Worm (Caenorhabditis elegans): Measurements from ENCODE around the gene dmsr-15.
A peak's percentile ranks its signal among the peaks of the same experiment; 100 is the strongest.

The dmsr-15 gene

ce11 chrV:6796894-6797293 is 31.8 kb downstream of the dmsr-15 start:
- TF ChIP-seq ceh-31 (tag; optimal IDR thresholded peaks at IDR 0.05) (peak; percentile 52), ets-4 (tag; optimal IDR thresholded peaks at IDR 0.05) (no peak), nfya-1 (tag; optimal IDR thresholded peaks at IDR 0.05) (peak; percentile 22), ceh-19 (GFP tag; optimal IDR thresholded peaks at IDR 0.05) (peak; percentile 12), pha-2 (tag; optimal IDR thresholded peaks at IDR 0.05) (peak; percentile 28)

ce11 chrV:6796264-6796663 is 32.4 kb downstream of the dmsr-15 start:
- TF ChIP-seq pha-2 (tag; optimal IDR thresholded peaks at IDR 0.05): no peak
- no peak for TF ChIP-seq tbx-2 (tag; optimal IDR thresholded peaks at IDR 0.05)
- no peak for TF ChIP-seq eyg-1 (tag; optimal IDR thresholded peaks at IDR 0.05)
- TF ChIP-seq odd-2 (tag; optimal IDR thresholded peaks at IDR 0.05): no peak
- TF ChIP-seq ceh-6 (GFP tag; optimal IDR thresholded peaks at IDR 0.05): no peak

ce11 chrV:6793744-6794239 is 34.9 kb downstream of the dmsr-15 start, which contains the start of gene ZC404.1:
Gene ZC404.1, plus strand, starts transcription at chrV:6794189.
- TF ChIP-seq rnt-1 (tag; optimal IDR thresholded peaks at IDR 0.05) (no peak), sox-2 (GFP tag; IDR thresholded peaks at IDR 0.05) (no peak), hlh-15 (tag; optimal IDR thresholded peaks at IDR 0.05) (no peak), ceh-31 (tag; optimal IDR thresholded peaks at IDR 0.05) (peak; percentile 8), T23F11.4 (GFP tag; optimal IDR thresholded peaks at IDR 0.05) (no peak), ceh-24 (tag; optimal IDR thresholded peaks at IDR 0.05) (no peak), ref-2 (tag; optimal IDR thresholded peaks at IDR 0.05) (no peak), pros-1 (tag; optimal IDR thresholded peaks at IDR 0.05) (no peak), ceh-48 (tag; optimal IDR thresholded peaks at IDR 0.05) (no peak)

ce11 chrV:6792973-6793372 is 35.7 kb downstream of the dmsr-15 start:
- no peak for TF ChIP-seq unc-42 (tag; optimal IDR thresholded peaks at IDR 0.05)
- no peak for TF ChIP-seq ets-4 (tag; optimal IDR thresholded peaks at IDR 0.05)
- no peak for TF ChIP-seq pag-3 (tag; optimal IDR thresholded peaks at IDR 0.05; ENCODE audit: borderline replicate concordance)
- TF ChIP-seq odd-2 (tag; optimal IDR thresholded peaks at IDR 0.05): no peak
- no peak for TF ChIP-seq ceh-19 (GFP tag; optimal IDR thresholded peaks at IDR 0.05)
- no peak for TF ChIP-seq elt-2 (tag; optimal IDR thresholded peaks at IDR 0.05)
- TF ChIP-seq rnt-1 (tag; optimal IDR thresholded peaks at IDR 0.05): no peak
- no peak for TF ChIP-seq pha-4 (tag; optimal IDR thresholded peaks at IDR 0.05)
- TF ChIP-seq sdc-2 (tag; optimal IDR thresholded peaks at IDR 0.05): no peak
- TF ChIP-seq che-1 (tag; optimal IDR thresholded peaks at IDR 0.05): no peak
- no peak for TF ChIP-seq gmeb-2 (tag; optimal IDR thresholded peaks at IDR 0.05)
- no peak for TF ChIP-seq mec-3 (tag; optimal IDR thresholded peaks at IDR 0.05; ENCODE audit: borderline replicate concordance)
- no peak for TF ChIP-seq C38D4.7 (GFP tag; optimal IDR thresholded peaks at IDR 0.05)
- no peak for TF ChIP-seq fax-1 (tag; optimal IDR thresholded peaks at IDR 0.05)
- no peak for TF ChIP-seq hlh-15 (tag; optimal IDR thresholded peaks at IDR 0.05)
- no peak for TF ChIP-seq ahr-1 (tag; optimal IDR thresholded peaks at IDR 0.05)
- no peak for TF ChIP-seq dve-1 (tag; optimal IDR thresholded peaks at IDR 0.05)
- TF ChIP-seq npax-4 (tag; optimal IDR thresholded peaks at IDR 0.05): no peak
- TF ChIP-seq ceh-2 (tag; optimal IDR thresholded peaks at IDR 0.05): no peak

- TF ChIP-seq nhr-11 (tag; optimal IDR thresholded peaks at IDR 0.05) (no peak), Y22D7AL.16 (tag; optimal IDR thresholded peaks at IDR 0.05) (no peak), che-1 (tag; optimal IDR thresholded peaks at IDR 0.05) (no peak), eyg-1 (tag; optimal IDR thresholded peaks at IDR 0.05) (no peak), npax-4 (tag; optimal IDR thresholded peaks at IDR 0.05) (no peak)
These were observed 36.1 kb downstream of the dmsr-15 start, which contains the start of gene gck-2 for ce11 chrV:6792565-6792964. Gene gck-2, minus strand, starts transcription at chrV:6792665.

All from whole organism, late embryonic.